Worm (Caenorhabditis elegans): ENCODE results near the gene C17C3.9.

DNA sequence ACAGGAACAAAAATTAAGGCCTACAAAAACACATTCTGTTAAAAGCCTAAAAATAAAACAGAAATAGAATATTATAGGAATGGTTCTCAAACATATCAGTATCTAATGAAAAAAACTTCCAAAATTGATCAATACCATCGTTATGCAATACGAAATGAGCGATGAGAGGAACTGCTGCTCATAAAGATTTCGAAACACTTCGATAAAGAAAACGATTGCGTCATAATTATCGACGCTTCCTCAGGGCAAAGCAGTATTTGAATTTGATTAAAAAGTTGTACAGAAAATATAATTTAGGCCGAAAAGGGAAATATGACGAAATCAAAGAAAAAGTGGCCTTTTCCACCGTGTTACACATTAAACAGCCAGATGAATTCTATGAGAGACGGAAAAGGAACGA, 14.0 kb downstream of the C17C3.9 start:
- no peak for TF ChIP-seq unc-39 (tag; optimal IDR thresholded peaks at IDR 0.05)
- TF ChIP-seq sptf-1 (tag; optimal IDR thresholded peaks at IDR 0.05) = no peak
- no peak for TF ChIP-seq nhr-237 (tag; optimal IDR thresholded peaks at IDR 0.05)
- TF ChIP-seq lin-13 (tag; optimal IDR thresholded peaks at IDR 0.05) = no peak
- no peak for TF ChIP-seq snpc-4 (tag; optimal IDR thresholded peaks at IDR 0.05)
